Fruit fly (Drosophila melanogaster) whole organism, embryonic: ENCODE measurements around the gene CG3726.

Experiments
- Awh ChIP-seq: fragments of 200-800 bp; sonication (Bioruptor generic); IDR thresholded peaks from 2 replicates; pipeline ENCODE4, ENCODE4 v1.3.6; 2022; ENCODE audit warnings: missing biosample characterization, missing genetic modification characterization
- CG10979 ChIP-seq: fragments of 200-800 bp; sonication (Bioruptor generic); optimal IDR thresholded peaks from 2 replicates; lab custom pipeline; 2018; ENCODE audit warnings: missing biosample characterization, mild to moderate bottlenecking, missing genetic modification characterization, moderate library complexity
- CG11085 ChIP-seq: fragments of 200-800 bp; sonication (Bioruptor generic); IDR thresholded peaks from 2 replicates; pipeline ENCODE4 v1.3.6; 2022; ENCODE audit warnings: missing biosample characterization, missing genetic modification characterization
- CG12071 ChIP-seq: fragments of 200-800 bp; sonication (Bioruptor generic); optimal IDR thresholded peaks from 3 replicates; lab custom pipeline; 2018; ENCODE audit warnings: missing biosample characterization, mild to moderate bottlenecking, missing genetic modification characterization
- CG13775 ChIP-seq: fragments of 200-800 bp; sonication (Bioruptor generic); optimal IDR thresholded peaks from 3 replicates; lab custom pipeline; 2017; ENCODE audit warnings: missing biosample characterization, mild to moderate bottlenecking, missing genetic modification characterization
- CG13894 ChIP-seq: fragments of 200-800 bp; sonication (Bioruptor generic); optimal IDR thresholded peaks from 3 replicates; lab custom pipeline; 2018; ENCODE audit warnings: missing biosample characterization, mild to moderate bottlenecking, missing genetic modification characterization, moderate library complexity
- CG15073 ChIP-seq: fragments of 200-800 bp; sonication (Bioruptor generic); optimal IDR thresholded peaks from 2 replicates; lab custom pipeline; 2016; ENCODE audit warnings: missing biosample characterization, missing genetic modification characterization
- CG1647 ChIP-seq: fragments of 200-800 bp; sonication (Bioruptor generic); optimal IDR thresholded peaks from 3 replicates; lab custom pipeline; 2016; ENCODE audit warnings: missing biosample characterization, missing genetic modification characterization
- CG17361 ChIP-seq: fragments of 200-800 bp; sonication (Bioruptor generic); IDR thresholded peaks from 3 replicates; pipeline ENCODE4 v1.3.6; 2022; ENCODE audit warnings: missing biosample characterization, missing genetic modification characterization
- CG1832 ChIP-seq: fragments of 200-800 bp; sonication (Bioruptor generic); optimal IDR thresholded peaks from 2 replicates; lab custom pipeline; 2017; ENCODE audit warnings: missing biosample characterization, mild to moderate bottlenecking, missing genetic modification characterization, inconsistent platforms
- CG2120 ChIP-seq: fragments of 200-800 bp; sonication (Bioruptor generic); optimal IDR thresholded peaks from 3 replicates; lab custom pipeline; 2016; ENCODE audit warnings: missing biosample characterization, missing genetic modification characterization
- CG3065 ChIP-seq: fragments of 200-800 bp; sonication (Bioruptor generic); optimal IDR thresholded peaks from 2 replicates; lab custom pipeline; 2016; ENCODE audit warnings: missing biosample characterization, missing genetic modification characterization
- CG3163 ChIP-seq: fragments of 200-800 bp; sonication (Bioruptor generic); optimal IDR thresholded peaks from 3 replicates; lab custom pipeline; 2016; ENCODE audit warnings: missing biosample characterization, missing genetic modification characterization
- CG5180 ChIP-seq: fragments of 200-800 bp; sonication (Bioruptor generic); optimal IDR thresholded peaks from 3 replicates; lab custom pipeline; 2017; ENCODE audit warnings: missing biosample characterization, missing genetic modification characterization, mild to moderate bottlenecking, moderate library complexity, missing genetic modification reagents
- CG6791 ChIP-seq: fragments of 200-800 bp; sonication (Bioruptor generic); IDR thresholded peaks from 3 replicates; pipeline ENCODE4 v1.3.6; 2022; ENCODE audit warnings: missing biosample characterization, missing genetic modification characterization; ENCODE audit not compliant: partially characterized antibody
- CG8089 ChIP-seq: fragments of 200-800 bp; sonication (Bioruptor generic); optimal IDR thresholded peaks from 3 replicates; lab custom pipeline; 2016; ENCODE audit warnings: missing biosample characterization, missing genetic modification characterization
- Chrac-16 ChIP-seq: fragments of 200-800 bp; sonication (Bioruptor generic); optimal IDR thresholded peaks from 3 replicates; lab custom pipeline; 2016; ENCODE audit warnings: missing biosample characterization, missing genetic modification characterization
- D19B ChIP-seq: fragments of 200-800 bp; sonication (Bioruptor generic); optimal IDR thresholded peaks from 2 replicates; lab custom pipeline; 2017; ENCODE audit warnings: missing biosample characterization, mild to moderate bottlenecking, missing genetic modification characterization
- Dfd ChIP-seq, 2 experiments: fragments of >200 bp; optimal IDR thresholded peaks; 2 replicates each; lab custom pipeline; 2017; ENCODE audit warnings: missing biosample characterization in 2 of 2, missing genetic modification characterization in 2 of 2
- Elba2 ChIP-seq: fragments of 200-800 bp; sonication (Bioruptor generic); optimal IDR thresholded peaks from 3 replicates; lab custom pipeline; 2016; ENCODE audit warnings: missing biosample characterization, missing genetic modification characterization
- Ets97D ChIP-seq: fragments of 200-800 bp; sonication (Bioruptor generic); optimal IDR thresholded peaks from 3 replicates; lab custom pipeline; 2016; ENCODE audit warnings: missing biosample characterization, missing genetic modification characterization
- Hr78 ChIP-seq, 2 experiments: fragments of 200-800 bp in 1 of 2; fragments of >200 bp in 1 of 2; sonication (Bioruptor generic) in 1 of 2; optimal IDR thresholded peaks; 2 replicates each; lab custom pipeline; 2017 to 2019; ENCODE audit warnings: missing biosample characterization in 2 of 2, missing genetic modification characterization in 2 of 2, mild to moderate bottlenecking in 1 of 2, moderate library complexity in 1 of 2
- Med ChIP-seq: fragments of 200-800 bp; sonication (Bioruptor generic); peaks from one replicate; lab custom pipeline; 2016; ENCODE audit warnings: missing biosample characterization, missing genetic modification characterization, mild to moderate bottlenecking, inconsistent platforms, moderate library complexity
- Poxn ChIP-seq: fragments of 200-800 bp; sonication (Bioruptor generic); IDR thresholded peaks from 2 replicates; pipeline ENCODE4 v1.3.6; 2022; ENCODE audit warnings: missing biosample characterization, missing genetic modification characterization
- Scr ChIP-seq: fragments of 200-800 bp; sonication (Bioruptor generic); IDR thresholded peaks from 2 replicates; pipeline ENCODE4 v1.3.6; 2022; ENCODE audit warnings: missing biosample characterization, missing genetic modification characterization; ENCODE audit not compliant: partially characterized antibody
- Sox102F ChIP-seq: fragments of 200-800 bp; sonication (Bioruptor generic); optimal IDR thresholded peaks from 2 replicates; lab custom pipeline; 2018; ENCODE audit warnings: missing biosample characterization, mild to moderate bottlenecking, missing genetic modification characterization, moderate library complexity
- Sry-β ChIP-seq: fragments of 200-800 bp; sonication (Bioruptor generic); optimal IDR thresholded peaks from 2 replicates; lab custom pipeline; 2018; ENCODE audit warnings: missing biosample characterization, mild to moderate bottlenecking, missing genetic modification characterization, moderate library complexity
- Sry-δ ChIP-seq: fragments of 200-800 bp; sonication (Bioruptor generic); optimal IDR thresholded peaks from 2 replicates; lab custom pipeline; 2016; ENCODE audit warnings: missing biosample characterization, missing genetic modification characterization
- Ssrp ChIP-seq: fragments of 200-800 bp; sonication (Bioruptor generic); optimal IDR thresholded peaks from 2 replicates; lab custom pipeline; 2018; ENCODE audit warnings: missing biosample characterization, mild to moderate bottlenecking, missing genetic modification characterization, moderate library complexity
- Stat92E ChIP-seq, 3 experiments: fragments of >200 bp in 2 of 3; fragments of 200-800 bp in 1 of 3; sonication (Bioruptor generic) in 1 of 3; optimal IDR thresholded peaks; 2 replicates each; lab custom pipeline; 2017 to 2019; ENCODE audit warnings: missing biosample characterization in 3 of 3, missing genetic modification characterization in 3 of 3, mild to moderate bottlenecking in 1 of 3, moderate library complexity in 1 of 3
- Tbp ChIP-seq: fragments of >200 bp; optimal IDR thresholded peaks from 2 replicates; lab custom pipeline; 2018; ENCODE audit warnings: missing biosample characterization, missing genetic modification characterization
- Trl ChIP-seq, 3 experiments: fragments of >200 bp in 2 of 3; fragments of 200-800 bp in 1 of 3; sonication (Bioruptor generic) in 1 of 3; optimal IDR thresholded peaks; 2 replicates in 1 of 3; 3 replicates in 2 of 3; lab custom pipeline; 2016 to 2017; ENCODE audit warnings: missing biosample characterization in 1 of 3, missing genetic modification characterization in 1 of 3
- ara ChIP-seq: fragments of 200-800 bp; sonication (Bioruptor generic); IDR thresholded peaks from 2 replicates; pipeline ENCODE4 v1.3.6; 2022; ENCODE audit warnings: missing biosample characterization, missing genetic modification characterization
- cad ChIP-seq: fragments of >200 bp; optimal IDR thresholded peaks from 2 replicates; lab custom pipeline; 2017; ENCODE audit warnings: missing biosample characterization, missing genetic modification characterization
- crp ChIP-seq, 2 experiments: fragments of 200-800 bp; sonication (Bioruptor generic); optimal IDR thresholded peaks; 2 replicates in 1 of 2; 3 replicates in 1 of 2; lab custom pipeline; 2017; ENCODE audit warnings: missing biosample characterization in 2 of 2, missing genetic modification characterization in 2 of 2, mild to moderate bottlenecking in 1 of 2, moderate library complexity in 1 of 2
- eve ChIP-seq, 2 experiments: fragments of >200 bp; optimal IDR thresholded peaks; 2 replicates each; lab custom pipeline; 2017; ENCODE audit warnings: missing biosample characterization in 2 of 2, missing genetic modification characterization in 2 of 2
- exex ChIP-seq: fragments of 200-800 bp; sonication (Bioruptor generic); optimal IDR thresholded peaks from 4 replicates; lab custom pipeline; 2018; ENCODE audit warnings: missing biosample characterization, mild to moderate bottlenecking, missing genetic modification characterization, moderate library complexity
- gce ChIP-seq: fragments of 200-800 bp; sonication (Bioruptor generic); IDR thresholded peaks from 3 replicates; pipeline ENCODE4 v1.3.6; 2022; ENCODE audit warnings: missing biosample characterization, missing genetic modification characterization
- grn ChIP-seq: fragments of 200-800 bp; sonication (Bioruptor generic); optimal IDR thresholded peaks from 3 replicates; lab custom pipeline; 2017; ENCODE audit warnings: missing biosample characterization, missing genetic modification characterization
- mam ChIP-seq: fragments of 200-800 bp; sonication (Bioruptor generic); optimal IDR thresholded peaks from 3 replicates; lab custom pipeline; 2016; ENCODE audit warnings: missing biosample characterization, missing genetic modification characterization
- pum ChIP-seq: fragments of 200-800 bp; sonication (Bioruptor generic); optimal IDR thresholded peaks from 2 replicates; lab custom pipeline; 2016; ENCODE audit warnings: missing biosample characterization, missing genetic modification characterization
- sens-2 ChIP-seq: fragments of 200-800 bp; sonication (Bioruptor generic); IDR thresholded peaks from 2 replicates; pipeline ENCODE4 v1.3.6; 2022; ENCODE audit warnings: missing biosample characterization, missing genetic modification characterization
- slp2 ChIP-seq: fragments of 200-800 bp; sonication (Bioruptor generic); optimal IDR thresholded peaks from 2 replicates; lab custom pipeline; 2016; ENCODE audit warnings: missing biosample characterization, missing genetic modification characterization
- ssp ChIP-seq: fragments of 200-800 bp; sonication (Bioruptor generic); IDR thresholded peaks from 2 replicates; pipeline ENCODE4 v1.3.6; 2022; ENCODE audit warnings: missing biosample characterization, missing genetic modification characterization
- tin ChIP-seq: fragments of 200-800 bp; sonication (Bioruptor generic); optimal IDR thresholded peaks from 3 replicates; lab custom pipeline; 2016; ENCODE audit warnings: missing biosample characterization, missing genetic modification characterization
- vnd ChIP-seq: fragments of 200-800 bp; sonication (Bioruptor generic); IDR thresholded peaks from 3 replicates; pipeline ENCODE4 v1.3.6; 2022; ENCODE audit warnings: missing biosample characterization, missing genetic modification characterization; ENCODE audit not compliant: partially characterized antibody
- z ChIP-seq: fragments of 200-800 bp; sonication (Bioruptor generic); IDR thresholded peaks from 3 replicates; pipeline ENCODE4 v1.3.6; 2022; ENCODE audit warnings: missing biosample characterization, missing genetic modification characterization
- zen2 ChIP-seq: fragments of 200-800 bp; sonication (Bioruptor generic); IDR thresholded peaks from 3 replicates; pipeline ENCODE4 v1.3.6; 2022; ENCODE audit warnings: missing biosample characterization, missing genetic modification characterization; ENCODE audit not compliant: partially characterized antibody

Gene CG3726

DNA sequence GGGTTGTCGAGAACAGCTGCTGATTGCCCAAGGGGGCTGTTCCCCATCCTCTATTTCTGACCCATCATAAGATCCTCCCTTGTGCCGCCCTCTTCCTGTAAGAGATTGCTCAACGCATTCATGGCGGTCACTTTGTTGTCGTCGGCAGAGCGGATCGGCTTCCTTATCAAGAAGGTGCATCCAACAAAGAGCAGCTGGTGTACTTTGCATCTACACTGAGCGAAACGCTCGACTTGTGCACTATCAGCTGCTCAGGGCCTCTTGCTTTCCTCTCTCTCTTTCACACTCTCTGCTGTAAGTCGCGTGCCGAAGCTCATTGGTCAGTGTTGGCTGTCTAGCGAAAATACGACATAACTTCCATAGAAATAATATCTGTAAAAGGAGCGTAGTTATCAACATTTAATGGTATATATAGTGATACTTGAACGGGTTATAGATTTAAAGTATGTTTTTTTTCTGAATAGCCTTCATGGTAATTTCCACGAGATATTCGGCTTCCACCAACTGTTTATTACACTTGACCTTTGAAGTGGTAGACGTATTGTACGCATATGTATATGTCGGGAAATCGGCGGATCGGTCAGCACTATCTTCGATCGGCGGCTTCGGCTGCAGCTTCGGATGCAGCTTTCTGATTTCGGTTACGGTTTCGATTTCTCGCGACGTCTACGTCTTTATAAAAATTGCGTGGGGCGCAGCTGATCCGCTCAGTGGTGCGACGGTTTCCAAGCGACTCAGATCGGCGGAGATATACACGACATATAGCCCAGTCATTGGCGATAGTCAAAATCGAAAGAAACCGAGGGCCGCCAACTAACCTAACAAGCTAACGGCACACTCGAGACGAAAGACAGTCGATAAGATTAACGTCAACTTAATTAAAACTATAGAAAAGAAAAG is 71.4 kb downstream of the CG3726 start, which contains the start of gene CG5966 (continued):
- TF ChIP-seq Hr78 (GFP tag; optimal IDR thresholded peaks at IDR 0.05; lab: Kevin White, UChicago) = peak in 1 of 2 experiments; percentile 22
- TF ChIP-seq Tbp = no peak
- no peak for TF ChIP-seq mam (GFP tag; lab: Kevin White, UChicago)
- no peak for TF ChIP-seq Ssrp
- no peak for TF ChIP-seq Stat92E (GFP tag; optimal IDR thresholded peaks at IDR 0.05; lab: Kevin White, UChicago)
- TF ChIP-seq vnd (GFP tag; lab: Robert Waterston, UW) = no peak
- TF ChIP-seq tin (GFP tag; lab: Kevin White, UChicago) = no peak
- TF ChIP-seq Sry-δ = no peak
- TF ChIP-seq CG3163 = no peak
- no peak for TF ChIP-seq D19B (GFP tag; lab: Kevin White, UChicago)
- TF ChIP-seq CG13894 (tag; lab: Kevin White, UChicago) = peak; percentile 18
- TF ChIP-seq CG15073 (GFP tag; lab: Kevin White, UChicago) = no peak
- TF ChIP-seq Dfd (GFP tag; optimal IDR thresholded peaks at IDR 0.05; lab: Kevin White, UChicago) = no peak
- TF ChIP-seq CG13775 (GFP tag; lab: Kevin White, UChicago) = no peak
- TF ChIP-seq Sry-β (GFP tag; lab: Kevin White, UChicago) = peak; percentile 86
- TF ChIP-seq CG8089 (GFP tag; lab: Kevin White, UChicago) = no peak
- no peak for TF ChIP-seq z (GFP tag; lab: Robert Waterston, UW)
- TF ChIP-seq zen2 (GFP tag; lab: Robert Waterston, UW) = no peak
- TF ChIP-seq CG1832 (GFP tag; lab: Kevin White, UChicago) = no peak
- TF ChIP-seq CG3065 = no peak
- TF ChIP-seq CG5180 = no peak
- no peak for TF ChIP-seq CG1647
- no peak for TF ChIP-seq Chrac-16
- peak; percentile 41 for TF ChIP-seq exex (tag; lab: Kevin White, UChicago)
- TF ChIP-seq Awh = no peak
- TF ChIP-seq ara (GFP tag; lab: Robert Waterston, UW) = no peak
- no peak for TF ChIP-seq CG17361
- TF ChIP-seq crp (GFP tag; optimal IDR thresholded peaks at IDR 0.05; lab: Kevin White, UChicago) = peak in 1 of 2 experiments; percentile 18
- no peak for TF ChIP-seq sens-2 (GFP tag; lab: Robert Waterston, UW)
- peak in 1 of 2 experiments; percentile 12 for TF ChIP-seq Trl (optimal IDR thresholded peaks at IDR 0.05; lab: Kevin White, UChicago)
- no peak for TF ChIP-seq Trl (GFP tag; optimal IDR thresholded peaks at IDR 0.05; lab: Kevin White, UChicago)
- TF ChIP-seq cad (GFP tag; lab: Kevin White, UChicago) = no peak
- no peak for TF ChIP-seq CG12071 (GFP tag; lab: Kevin White, UChicago)
- TF ChIP-seq CG11085 (GFP tag; lab: Robert Waterston, UW) = no peak
- no peak for TF ChIP-seq slp2 (GFP tag; lab: Kevin White, UChicago)
- no peak for TF ChIP-seq Poxn
- TF ChIP-seq CG10979 = no peak
- 0 out of 3 replicates have a peak, but pooled peaks have one; percentile 6 for TF ChIP-seq CG6791
- no peak for TF ChIP-seq gce
- no peak for TF ChIP-seq CG2120 (GFP tag; lab: Kevin White, UChicago)
- TF ChIP-seq eve (GFP tag; optimal IDR thresholded peaks at IDR 0.05; lab: Kevin White, UChicago) = no peak
- no peak for TF ChIP-seq Ets97D
- TF ChIP-seq Elba2 (GFP tag; lab: Kevin White, UChicago) = no peak
- TF ChIP-seq pum (GFP tag; lab: Kevin White, UChicago) = no peak
- TF ChIP-seq Sox102F (GFP tag; lab: Kevin White, UChicago) = no peak
- no peak for TF ChIP-seq Scr (GFP tag; lab: Robert Waterston, UW)
- peak; percentile 73 for TF ChIP-seq Med (GFP tag; lab: Kevin White, UChicago)
- peak; percentile 85 for TF ChIP-seq grn (GFP tag; lab: Kevin White, UChicago)
- TF ChIP-seq ssp (GFP tag; lab: Robert Waterston, UW) = no peak
